Fruit fly (Drosophila melanogaster): Measurements from ENCODE around the gene RpS12.

Gene RpS12

dm6 chr3L:13033361-13033760 is 10.2 kb downstream of the RpS12 start:
- TF ChIP-seq dac (GFP tag; optimal IDR thresholded peaks at IDR 0.05) (no peak), Ets21C (GFP tag; optimal IDR thresholded peaks at IDR 0.05) (no peak), net (GFP tag; optimal IDR thresholded peaks at IDR 0.05) (no peak), spab (GFP tag; optimal IDR thresholded peaks at IDR 0.05) (no peak), CG7368 (GFP tag; optimal IDR thresholded peaks at IDR 0.05) (no peak), CG6808 (GFP tag; optimal IDR thresholded peaks at IDR 0.05) (no peak), Hr39 (GFP tag; optimal IDR thresholded peaks at IDR 0.05) (no peak), CG3032 (tag; optimal IDR thresholded peaks at IDR 0.05) (no peak), Eip93F (GFP tag; optimal IDR thresholded peaks at IDR 0.05) (no peak)

dm6 chr3L:13036706-13037457 is 13.7 kb downstream of the RpS12 start, which contains the start of gene Srrm1:
TSS of gene Srrm1 (plus strand) at chr3L:13036821.
- peak in 1 of 2 experiments; percentile 8 for TF ChIP-seq ss (GFP tag; optimal IDR thresholded peaks at IDR 0.05)
- peak; percentile 49 for TF ChIP-seq lz (GFP tag; optimal IDR thresholded peaks at IDR 0.05)
- peak; percentile 40 for TF ChIP-seq esn (GFP tag; optimal IDR thresholded peaks at IDR 0.05)
- peak; percentile 24 for TF ChIP-seq cyc (GFP tag; optimal IDR thresholded peaks at IDR 0.05)
- TF ChIP-seq Eip78C (GFP tag) = peak; percentile 2
- 0 out of 2 replicates have a peak, but pooled peaks have one; percentile 13 for TF ChIP-seq CG15336 (GFP tag; IDR thresholded peaks at IDR 0.05)
- no peak for TF ChIP-seq CG32006 (GFP tag; optimal IDR thresholded peaks at IDR 0.05)
- peak; percentile 15 for TF ChIP-seq Met (GFP tag; optimal IDR thresholded peaks at IDR 0.05)
- TF ChIP-seq svp (GFP tag) = peak; percentile 69
- no peak for TF ChIP-seq CG6276 (GFP tag; optimal IDR thresholded peaks at IDR 0.05)
- no peak for TF ChIP-seq Hr4 (GFP tag; optimal IDR thresholded peaks at IDR 0.05)
- peak; percentile 21 for TF ChIP-seq topi (GFP tag; optimal IDR thresholded peaks at IDR 0.05)
- no peak for TF ChIP-seq Sox102F (GFP tag; optimal IDR thresholded peaks at IDR 0.05)
- peak; percentile 40 for TF ChIP-seq CG31627 (GFP tag; optimal IDR thresholded peaks at IDR 0.05)
- TF ChIP-seq CG9139 (GFP tag; optimal IDR thresholded peaks at IDR 0.05) = no peak
- TF ChIP-seq achi (GFP tag; optimal IDR thresholded peaks at IDR 0.05) = no peak
- TF ChIP-seq Hr39 (GFP tag; optimal IDR thresholded peaks at IDR 0.05) = peak; percentile 10
- peak; percentile 6 for TF ChIP-seq CG3919 (GFP tag; optimal IDR thresholded peaks at IDR 0.05)
- no peak for TF ChIP-seq Sox14 (GFP tag; optimal IDR thresholded peaks at IDR 0.05)
- no peak for TF ChIP-seq dac (GFP tag; optimal IDR thresholded peaks at IDR 0.05)
- no peak for TF ChIP-seq Blimp-1 (GFP tag; optimal IDR thresholded peaks at IDR 0.05)

- TF ChIP-seq Eip78C (GFP tag) (no peak), achi (GFP tag; optimal IDR thresholded peaks at IDR 0.05) (no peak)
Observed at dm6 chr3L:13040849-13041248, 17.7 kb downstream of the RpS12 start.

- peak; percentile 36; the same call in 1 of the 2 replicates for TF ChIP-seq CG11294 (GFP tag; IDR thresholded peaks at IDR 0.05)
- peak; percentile 89 for TF ChIP-seq lz (GFP tag; optimal IDR thresholded peaks at IDR 0.05)
- TF ChIP-seq Sox14 (GFP tag; optimal IDR thresholded peaks at IDR 0.05) = peak; percentile 60
- TF ChIP-seq Ets21C (GFP tag; optimal IDR thresholded peaks at IDR 0.05) = peak; percentile 64
- peak; percentile 83 for TF ChIP-seq pdm3 (GFP tag; optimal IDR thresholded peaks at IDR 0.05)
- TF ChIP-seq dsx (GFP tag; optimal IDR thresholded peaks at IDR 0.05; ENCODE audit: poor library complexity, severe bottlenecking) = peak; percentile 67
- peak; percentile 83 for TF ChIP-seq CG31627 (GFP tag; optimal IDR thresholded peaks at IDR 0.05)
- TF ChIP-seq CG6276 (GFP tag; optimal IDR thresholded peaks at IDR 0.05) = no peak
- peak; percentile 68 for TF ChIP-seq CG11902 (GFP tag; optimal IDR thresholded peaks at IDR 0.05)
- TF ChIP-seq Hr38 (GFP tag; optimal IDR thresholded peaks at IDR 0.05) = no peak
- peak; percentile 99 for TF ChIP-seq CG6854 (GFP tag; optimal IDR thresholded peaks at IDR 0.05)
- TF ChIP-seq CG15336 (GFP tag; IDR thresholded peaks at IDR 0.05) = peak; percentile 65
- TF ChIP-seq cyc (GFP tag; optimal IDR thresholded peaks at IDR 0.05) = peak; percentile 84
- TF ChIP-seq CG34406 (GFP tag; optimal IDR thresholded peaks at IDR 0.05) = peak; percentile 82
- TF ChIP-seq salr (GFP tag; optimal IDR thresholded peaks at IDR 0.05) = peak in 1 of 2 experiments; percentile 92
- TF ChIP-seq achi (GFP tag; optimal IDR thresholded peaks at IDR 0.05) = peak; percentile 75
- peak; percentile 55 for TF ChIP-seq CG10631 (GFP tag; optimal IDR thresholded peaks at IDR 0.05)
- TF ChIP-seq CG10669 (GFP tag; optimal IDR thresholded peaks at IDR 0.05) = peak; percentile 75
- TF ChIP-seq Hr4 (GFP tag; optimal IDR thresholded peaks at IDR 0.05) = no peak
- peak; percentile 96 for TF ChIP-seq Eip78C (GFP tag)
- TF ChIP-seq dac (GFP tag; optimal IDR thresholded peaks at IDR 0.05) = peak; percentile 63
- peak; percentile 50; the same call in 2 of the 3 replicates for TF ChIP-seq CG8119 (GFP tag; IDR thresholded peaks at IDR 0.05)
- no peak for TF ChIP-seq Eip93F (GFP tag; optimal IDR thresholded peaks at IDR 0.05)
- peak; percentile 86 for TF ChIP-seq vri (GFP tag; optimal IDR thresholded peaks at IDR 0.05)
- no peak for TF ChIP-seq Lpt (GFP tag; optimal IDR thresholded peaks at IDR 0.05)
Observed at dm6 chr3L:13041292-13042067, 18.3 kb downstream of the RpS12 start, which contains the start of gene RpS4. TSS of gene RpS4 (plus strand) at chr3L:13041756.

Measured in whole organism, prepupa.